Fruit fly (Drosophila melanogaster) whole organism, embryonic: ENCODE results near the gene CG10005.

Experiments used
- B-H2 ChIP-seq: fragments of 200-800 bp; sonication (Bioruptor generic); optimal IDR thresholded peaks from 2 replicates; lab custom pipeline; 2018; ENCODE audit warnings: missing biosample characterization, mild to moderate bottlenecking, missing genetic modification characterization
- CG10267 ChIP-seq: fragments of 200-800 bp; sonication (Bioruptor generic); optimal IDR thresholded peaks from 2 replicates; lab custom pipeline; 2018; ENCODE audit warnings: missing biosample characterization, mild to moderate bottlenecking, missing genetic modification characterization, moderate library complexity
- CG10321 ChIP-seq: fragments of 200-800 bp; sonication (Bioruptor generic); IDR thresholded peaks from 2 replicates; pipeline ENCODE4 v1.3.6; 2022; ENCODE audit warnings: missing biosample characterization, missing genetic modification characterization
- CG10366 ChIP-seq: fragments of 200-800 bp; sonication (Bioruptor generic); IDR thresholded peaks from 2 replicates; pipeline ENCODE4 v1.3.6; 2022; ENCODE audit warnings: missing biosample characterization, missing genetic modification characterization
- CG11504 ChIP-seq: fragments of 200-800 bp; sonication (Bioruptor generic); optimal IDR thresholded peaks from 3 replicates; lab custom pipeline; 2019; ENCODE audit warnings: missing biosample characterization, mild to moderate bottlenecking, missing genetic modification characterization, moderate library complexity
- CG12391 ChIP-seq: fragments of 200-800 bp; sonication (Bioruptor generic); optimal IDR thresholded peaks from 3 replicates; lab custom pipeline; 2018; ENCODE audit warnings: missing biosample characterization, mild to moderate bottlenecking, missing genetic modification characterization, moderate library complexity
- CG12744 ChIP-seq: fragments of 200-800 bp; sonication (Bioruptor generic); optimal IDR thresholded peaks from 2 replicates; lab custom pipeline; 2016; ENCODE audit warnings: missing biosample characterization, missing genetic modification characterization
- CG14667 ChIP-seq: fragments of 200-800 bp; sonication (Bioruptor generic); IDR thresholded peaks from 2 replicates; pipeline ENCODE4 v1.3.6; 2022; ENCODE audit warnings: missing biosample characterization, missing genetic modification characterization
- CG14710 ChIP-seq: fragments of 200-800 bp; sonication (Bioruptor generic); optimal IDR thresholded peaks from 3 replicates; lab custom pipeline; 2019; ENCODE audit warnings: missing biosample characterization, mild to moderate bottlenecking, missing genetic modification characterization, moderate library complexity
- CG16815 ChIP-seq: fragments of 200-800 bp; sonication (Bioruptor generic); optimal IDR thresholded peaks from 3 replicates; lab custom pipeline; 2017; ENCODE audit warnings: missing biosample characterization, mild to moderate bottlenecking, missing genetic modification characterization
- CG18262 ChIP-seq: fragments of 200-800 bp; optimal IDR thresholded peaks from 3 replicates; lab custom pipeline; 2019; ENCODE audit warnings: missing biosample characterization, mild to moderate bottlenecking, missing genetic modification characterization, moderate library complexity
- CG2120 ChIP-seq: fragments of 200-800 bp; sonication (Bioruptor generic); optimal IDR thresholded peaks from 3 replicates; lab custom pipeline; 2016; ENCODE audit warnings: missing biosample characterization, missing genetic modification characterization
- CG32532 ChIP-seq: fragments of 200-800 bp; sonication (Bioruptor generic); IDR thresholded peaks from 2 replicates; pipeline ENCODE4 v1.3.6; 2022; ENCODE audit warnings: missing biosample characterization, missing genetic modification characterization
- CG32767 ChIP-seq: fragments of 200-800 bp; sonication (Bioruptor generic); IDR thresholded peaks from 2 replicates; pipeline ENCODE4 v1.3.6; 2022; ENCODE audit warnings: missing biosample characterization, missing genetic modification characterization
- CG3407 ChIP-seq: fragments of 200-800 bp; sonication (Bioruptor generic); optimal IDR thresholded peaks from 2 replicates; lab custom pipeline; 2018; ENCODE audit warnings: missing biosample characterization, mild to moderate bottlenecking, missing genetic modification characterization
- CG6272 ChIP-seq: fragments of 200-800 bp; sonication (Bioruptor generic); IDR thresholded peaks from 2 replicates; pipeline ENCODE4 v1.3.6; 2022; ENCODE audit warnings: missing biosample characterization, missing genetic modification characterization
- CG6689 ChIP-seq: fragments of 200-800 bp; sonication (Bioruptor generic); IDR thresholded peaks from 2 replicates; pipeline ENCODE4 v1.3.6; 2022; ENCODE audit warnings: missing biosample characterization, missing genetic modification characterization
- CG8089 ChIP-seq: fragments of 200-800 bp; sonication (Bioruptor generic); optimal IDR thresholded peaks from 3 replicates; lab custom pipeline; 2016; ENCODE audit warnings: missing biosample characterization, missing genetic modification characterization
- CG8765 ChIP-seq: fragments of 200-800 bp; sonication (Bioruptor generic); IDR thresholded peaks from 2 replicates; pipeline ENCODE4 v1.3.6; 2022; ENCODE audit warnings: missing biosample characterization, missing genetic modification characterization
- CG9437 ChIP-seq: fragments of 200-800 bp; sonication (Bioruptor generic); optimal IDR thresholded peaks from 2 replicates; lab custom pipeline; 2018; ENCODE audit warnings: missing biosample characterization, mild to moderate bottlenecking, missing genetic modification characterization
- D19B ChIP-seq: fragments of 200-800 bp; sonication (Bioruptor generic); optimal IDR thresholded peaks from 2 replicates; lab custom pipeline; 2017; ENCODE audit warnings: missing biosample characterization, mild to moderate bottlenecking, missing genetic modification characterization
- Drgx ChIP-seq: fragments of 200-800 bp; sonication (Bioruptor generic); IDR thresholded peaks from 2 replicates; pipeline ENCODE4 v1.3.6; 2022; ENCODE audit warnings: missing biosample characterization, missing genetic modification characterization
- Eip74EF ChIP-seq, 2 experiments: fragments of 200-800 bp in 1 of 2; fragments of >200 bp in 1 of 2; sonication (Bioruptor generic) in 1 of 2; optimal IDR thresholded peaks; 2 replicates each; lab custom pipeline; 2017 to 2019; ENCODE audit warnings: missing biosample characterization in 2 of 2, missing genetic modification characterization in 2 of 2, mild to moderate bottlenecking in 1 of 2, moderate library complexity in 1 of 2
- Ets65A ChIP-seq: fragments of 200-800 bp; sonication (Bioruptor generic); peaks from one replicate; lab custom pipeline; 2016; ENCODE audit warnings: missing biosample characterization, missing genetic modification characterization
- H2.0 ChIP-seq: fragments of 200-800 bp; sonication (Bioruptor generic); IDR thresholded peaks from 2 replicates; pipeline ENCODE4 v1.3.6; 2022; ENCODE audit warnings: missing biosample characterization, missing genetic modification characterization
- Lim3 ChIP-seq: fragments of 200-800 bp; sonication (Bioruptor generic); IDR thresholded peaks from 2 replicates; pipeline ENCODE4 v1.3.6; 2022; ENCODE audit warnings: missing biosample characterization, missing genetic modification characterization
- MESR4 ChIP-seq: fragments of 200-800 bp; sonication (Bioruptor generic); optimal IDR thresholded peaks from 2 replicates; lab custom pipeline; 2018; ENCODE audit warnings: missing biosample characterization, mild to moderate bottlenecking, missing genetic modification characterization, moderate library complexity
- NC2β ChIP-seq: fragments of 200-800 bp; sonication (Bioruptor generic); optimal IDR thresholded peaks from 2 replicates; lab custom pipeline; 2016; ENCODE audit warnings: missing biosample characterization, missing genetic modification characterization
- NK7.1 ChIP-seq: fragments of 200-800 bp; sonication (Bioruptor generic); optimal IDR thresholded peaks from 3 replicates; lab custom pipeline; 2016; ENCODE audit warnings: missing biosample characterization, missing genetic modification characterization
- Nf-YB ChIP-seq: fragments of 200-800 bp; sonication (Bioruptor generic); optimal IDR thresholded peaks from 3 replicates; lab custom pipeline; 2019; ENCODE audit warnings: missing biosample characterization, mild to moderate bottlenecking, missing genetic modification characterization, moderate library complexity
- Sox102F ChIP-seq: fragments of 200-800 bp; sonication (Bioruptor generic); optimal IDR thresholded peaks from 2 replicates; lab custom pipeline; 2018; ENCODE audit warnings: missing biosample characterization, mild to moderate bottlenecking, missing genetic modification characterization, moderate library complexity
- ac ChIP-seq: fragments of 200-800 bp; sonication (Bioruptor generic); optimal IDR thresholded peaks from 3 replicates; lab custom pipeline; 2017; ENCODE audit warnings: missing biosample characterization, mild to moderate bottlenecking, missing genetic modification characterization
- al ChIP-seq: fragments of 200-800 bp; sonication (Bioruptor generic); IDR thresholded peaks from 2 replicates; pipeline ENCODE4 v1.3.6; 2022; ENCODE audit warnings: missing biosample characterization, missing genetic modification characterization
- cad ChIP-seq: fragments of >200 bp; optimal IDR thresholded peaks from 2 replicates; lab custom pipeline; 2017; ENCODE audit warnings: missing biosample characterization, missing genetic modification characterization
- dmrt11E ChIP-seq: fragments of 200-800 bp; sonication (Bioruptor generic); optimal IDR thresholded peaks from 3 replicates; lab custom pipeline; 2018; ENCODE audit warnings: missing biosample characterization, mild to moderate bottlenecking, missing genetic modification characterization, moderate library complexity
- en ChIP-seq: fragments of 200-800 bp; sonication (Bioruptor generic); optimal IDR thresholded peaks from 2 replicates; lab custom pipeline; 2016; ENCODE audit warnings: missing biosample characterization, missing genetic modification characterization
- ewg ChIP-seq: fragments of 200-800 bp; sonication (Bioruptor generic); optimal IDR thresholded peaks from 3 replicates; lab custom pipeline; 2017; ENCODE audit warnings: mild to moderate bottlenecking, missing biosample characterization, missing genetic modification reagents, missing genetic modification characterization
- exex ChIP-seq: fragments of 200-800 bp; sonication (Bioruptor generic); optimal IDR thresholded peaks from 4 replicates; lab custom pipeline; 2018; ENCODE audit warnings: missing biosample characterization, mild to moderate bottlenecking, missing genetic modification characterization, moderate library complexity
- gsb-n ChIP-seq: fragments of 200-800 bp; sonication (Bioruptor generic); optimal IDR thresholded peaks from 3 replicates; lab custom pipeline; 2018; ENCODE audit warnings: missing biosample characterization, mild to moderate bottlenecking, missing genetic modification characterization
- hb ChIP-seq: fragments of 200-800 bp; sonication (Bioruptor generic); IDR thresholded peaks from 3 replicates; pipeline ENCODE4 v1.3.6; 2022; ENCODE audit warnings: missing biosample characterization, missing genetic modification characterization; ENCODE audit not compliant: partially characterized antibody
- jing ChIP-seq: fragments of 200-800 bp; sonication (Bioruptor generic); optimal IDR thresholded peaks from 2 replicates; lab custom pipeline; 2018; ENCODE audit warnings: missing biosample characterization, mild to moderate bottlenecking, missing genetic modification characterization
- lbe ChIP-seq: fragments of 200-800 bp; sonication (Bioruptor generic); optimal IDR thresholded peaks from 2 replicates; lab custom pipeline; 2016; ENCODE audit warnings: missing biosample characterization, mild to moderate bottlenecking, missing genetic modification characterization
- lilli ChIP-seq: fragments of 200-800 bp; sonication (Bioruptor generic); optimal IDR thresholded peaks from 3 replicates; lab custom pipeline; 2016; ENCODE audit warnings: missing biosample characterization, missing genetic modification characterization
- lola ChIP-seq, 3 experiments: fragments of >200 bp in 2 of 3; fragments of 200-800 bp in 1 of 3; sonication (Bioruptor generic) in 1 of 3; optimal IDR thresholded peaks; 2 replicates each; lab custom pipeline; 2017 to 2019; ENCODE audit warnings: missing biosample characterization in 3 of 3, missing genetic modification characterization in 3 of 3, mild to moderate bottlenecking in 1 of 3, moderate library complexity in 1 of 3
- nmo ChIP-seq: fragments of 200-800 bp; sonication (Bioruptor generic); optimal IDR thresholded peaks from 2 replicates; lab custom pipeline; 2018; ENCODE audit warnings: missing biosample characterization, mild to moderate bottlenecking, missing genetic modification characterization, moderate library complexity
- sc ChIP-seq, 3 experiments: fragments of >200 bp in 2 of 3; fragments of 200-800 bp in 1 of 3; sonication (Bioruptor generic) in 1 of 3; optimal IDR thresholded peaks; 2 replicates in 2 of 3; 3 replicates in 1 of 3; lab custom pipeline; 2017; ENCODE audit warnings: mild to moderate bottlenecking in 1 of 3, missing biosample characterization in 1 of 3, missing genetic modification characterization in 1 of 3, missing genetic modification reagents in 1 of 3
- sob ChIP-seq: fragments of 200-800 bp; sonication (Bioruptor generic); IDR thresholded peaks from 2 replicates; pipeline ENCODE4 v1.3.6; 2022; ENCODE audit warnings: missing biosample characterization, missing genetic modification characterization
- tll ChIP-seq, 2 experiments: fragments of 200-800 bp in 1 of 2; fragments of >200 bp in 1 of 2; sonication (Bioruptor generic) in 1 of 2; optimal IDR thresholded peaks; 2 replicates each; lab custom pipeline; 2017 to 2019; ENCODE audit warnings: missing biosample characterization in 2 of 2, missing genetic modification characterization in 2 of 2, mild to moderate bottlenecking in 1 of 2, moderate library complexity in 1 of 2
- zfh1 ChIP-seq: fragments of 200-800 bp; sonication (Bioruptor generic); IDR thresholded peaks from 3 replicates; pipeline ENCODE4 v1.3.6; 2022; ENCODE audit warnings: missing biosample characterization, missing genetic modification characterization

The CG10005 gene

DNA sequence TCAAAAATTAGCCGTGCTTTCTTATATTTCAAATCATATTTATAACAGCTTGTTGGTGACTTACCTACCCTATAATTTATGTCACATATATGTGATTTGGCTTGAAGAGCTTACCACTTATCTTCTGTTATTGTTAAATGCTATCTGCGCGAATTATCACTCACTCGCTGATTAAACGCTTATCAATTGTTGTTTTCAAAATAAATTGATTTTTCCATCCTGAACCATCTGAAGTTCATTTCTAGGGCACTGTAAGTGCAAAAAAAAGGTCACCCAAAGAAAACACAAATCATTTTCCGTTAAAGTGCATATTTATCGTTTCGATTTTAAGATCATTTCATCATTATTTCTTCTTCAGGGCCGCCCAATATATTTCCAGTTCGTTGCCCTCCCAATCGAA, 1.3 kb upstream of the CG10005 start:
- TF ChIP-seq exex (peak; percentile 68), cad (GFP tag; lab: Kevin White, UChicago) (no peak)

DNA sequence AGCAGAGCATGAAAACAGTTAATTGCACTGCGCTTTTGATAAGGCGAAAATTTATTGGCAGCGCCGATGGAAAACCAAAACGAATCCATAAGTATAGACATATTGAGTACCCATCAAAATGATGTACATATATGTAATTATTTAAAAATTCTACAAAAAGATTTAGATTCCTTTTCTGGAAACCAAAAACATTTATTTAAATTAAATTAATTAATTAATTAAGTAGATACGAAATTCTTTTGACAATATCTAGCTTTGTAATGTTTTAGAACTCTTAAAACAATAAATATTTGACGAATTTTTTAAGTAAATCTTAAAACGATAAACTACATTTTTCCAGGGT, 310 bp upstream of the CG10005 start:
- TF ChIP-seq CG32767 (GFP tag; lab: Robert Waterston, UW), result no peak
- no peak for TF ChIP-seq CG3407
- peak in 1 of 3 experiments; percentile 11 for TF ChIP-seq lola (GFP tag; optimal IDR thresholded peaks at IDR 0.05; lab: Kevin White, UChicago)
- peak; percentile 18; the same call in 1 of the 2 replicates for TF ChIP-seq Drgx (GFP tag; lab: Robert Waterston, UW)
- no peak for TF ChIP-seq B-H2 (GFP tag; lab: Kevin White, UChicago)
- TF ChIP-seq NK7.1 (GFP tag; lab: Kevin White, UChicago), result no peak
- TF ChIP-seq ewg (GFP tag; lab: Kevin White, UChicago), result no peak
- TF ChIP-seq CG8765 (GFP tag; lab: Robert Waterston, UW), result no peak
- TF ChIP-seq CG6689 (GFP tag; lab: Robert Waterston, UW), result no peak
- peak; percentile 41 for TF ChIP-seq gsb-n (tag; lab: Kevin White, UChicago)
- TF ChIP-seq CG14710 (tag; lab: Kevin White, UChicago), result no peak
- no peak for TF ChIP-seq CG9437 (GFP tag; lab: Kevin White, UChicago)
- TF ChIP-seq sc (optimal IDR thresholded peaks at IDR 0.05; lab: Kevin White, UChicago), result no peak
- no peak for TF ChIP-seq sc (GFP tag; optimal IDR thresholded peaks at IDR 0.05; lab: Kevin White, UChicago)
- no peak for TF ChIP-seq Ets65A
- TF ChIP-seq en (GFP tag; lab: Kevin White, UChicago), result no peak
- TF ChIP-seq hb (GFP tag; lab: Robert Waterston, UW), result no peak
- no peak for TF ChIP-seq al
- no peak for TF ChIP-seq Eip74EF (GFP tag; optimal IDR thresholded peaks at IDR 0.05; lab: Kevin White, UChicago)
- TF ChIP-seq lilli (GFP tag; lab: Kevin White, UChicago), result no peak
- peak; percentile 1 for TF ChIP-seq nmo
- no peak for TF ChIP-seq CG12744
- no peak for TF ChIP-seq MESR4 (GFP tag; lab: Kevin White, UChicago)
- TF ChIP-seq zfh1 (GFP tag; lab: Robert Waterston, UW), result no peak
- TF ChIP-seq CG8089 (GFP tag; lab: Kevin White, UChicago), result no peak
- TF ChIP-seq CG10321 (GFP tag; lab: Robert Waterston, UW), result no peak
- no peak for TF ChIP-seq CG16815
- TF ChIP-seq CG2120 (GFP tag; lab: Kevin White, UChicago), result no peak
- no peak for TF ChIP-seq Lim3 (GFP tag; lab: Robert Waterston, UW)
- TF ChIP-seq lbe, result no peak
- no peak for TF ChIP-seq Nf-YB (GFP tag; lab: Kevin White, UChicago)
- TF ChIP-seq tll (GFP tag; optimal IDR thresholded peaks at IDR 0.05; lab: Kevin White, UChicago), result no peak
- TF ChIP-seq CG10366, result no peak
- TF ChIP-seq CG10267 (tag; lab: Kevin White, UChicago), result peak; percentile 1
- no peak for TF ChIP-seq sob (GFP tag; lab: Robert Waterston, UW)
- TF ChIP-seq H2.0 (GFP tag; lab: Robert Waterston, UW), result no peak
- TF ChIP-seq CG32532 (GFP tag; lab: Robert Waterston, UW), result no peak
- no peak for TF ChIP-seq jing (GFP tag; lab: Kevin White, UChicago)
- peak; percentile 34 for TF ChIP-seq CG18262 (tag; lab: Kevin White, UChicago)
- TF ChIP-seq D19B (GFP tag; lab: Kevin White, UChicago), result peak; percentile 58
- TF ChIP-seq CG12391 (tag; lab: Kevin White, UChicago), result peak; percentile 28
- TF ChIP-seq CG6272 (GFP tag; lab: Robert Waterston, UW), result no peak
- peak; percentile 29 for TF ChIP-seq Sox102F
- TF ChIP-seq CG11504 (tag; lab: Kevin White, UChicago), result peak; percentile 18
- peak; percentile 21 for TF ChIP-seq dmrt11E
- no peak for TF ChIP-seq CG14667
- TF ChIP-seq ac (GFP tag; lab: Kevin White, UChicago), result no peak
- no peak for TF ChIP-seq NC2β (GFP tag; lab: Kevin White, UChicago)
